Fruit fly (Drosophila melanogaster) whole organism: Measurements from ENCODE around the gene Alh.

Experiments
- CG8478 ChIP-seq: fragments of >200 bp; optimal IDR thresholded peaks from 2 replicates; lab custom pipeline; 2018; ENCODE audit warnings: inconsistent platforms
- EcR ChIP-seq, 2 experiments: fragments of >200 bp; optimal IDR thresholded peaks; 2 replicates each; lab custom pipeline; 2017; ENCODE audit warnings: missing biosample characterization in 2 of 2, missing genetic modification characterization in 2 of 2, missing genetic modification reagents in 2 of 2

- TF ChIP-seq CG8478 (lab: Kevin White, UChicago) (no peak), EcR (GFP tag; optimal IDR thresholded peaks at IDR 0.05; lab: Kevin White, UChicago) (no peak)
Observed at dm6 chr3R:7131260-7131659, 7.3 kb upstream of the Alh start, which contains the start of gene CG31493.
